Fruit fly (Drosophila melanogaster) whole organism, pupa: ENCODE data around the gene Spp.

Experiments
- CG10348 ChIP-seq: fragments of 200-800 bp; sonication (Bioruptor generic); IDR thresholded peaks from 2 replicates; pipeline ENCODE4 v1.3.6; 2022; ENCODE audit warnings: missing biosample characterization, missing genetic modification characterization
- CG12605 ChIP-seq: fragments of 200-800 bp; sonication (Bioruptor generic); IDR thresholded peaks from 2 replicates; pipeline ENCODE4 v1.3.6; 2022; ENCODE audit warnings: missing biosample characterization, missing genetic modification characterization
- CG13204 ChIP-seq: fragments of 200-800 bp; sonication (Bioruptor generic); optimal IDR thresholded peaks from 2 replicates; lab custom pipeline; 2018; ENCODE audit warnings: missing biosample characterization, mild to moderate bottlenecking, missing genetic modification characterization, moderate library complexity
- CG14655 ChIP-seq: fragments of 200-800 bp; sonication (Bioruptor generic); optimal IDR thresholded peaks from 3 replicates; lab custom pipeline; 2017; ENCODE audit warnings: mild to moderate bottlenecking, missing biosample characterization, missing genetic modification reagents, missing genetic modification characterization
- CG15710 ChIP-seq: fragments of 200-800 bp; sonication (Bioruptor generic); optimal IDR thresholded peaks from 2 replicates; lab custom pipeline; 2018; ENCODE audit warnings: missing biosample characterization, mild to moderate bottlenecking, missing genetic modification characterization, moderate library complexity
- CG17806 ChIP-seq: fragments of 200-800 bp; sonication (Bioruptor generic); optimal IDR thresholded peaks from 2 replicates; lab custom pipeline; 2018; ENCODE audit warnings: missing biosample characterization, mild to moderate bottlenecking, missing genetic modification characterization, moderate library complexity
- CG32121 ChIP-seq: fragments of 200-800 bp; sonication (Bioruptor generic); IDR thresholded peaks from 2 replicates; pipeline ENCODE4 v1.3.6; 2022; ENCODE audit warnings: missing biosample characterization, missing genetic modification characterization
- CG34367 ChIP-seq: fragments of 200-800 bp; sonication (Bioruptor generic); optimal IDR thresholded peaks from 2 replicates; lab custom pipeline; 2018; ENCODE audit warnings: missing biosample characterization, mild to moderate bottlenecking, missing genetic modification characterization
- CG4496 ChIP-seq: fragments of 200-800 bp; sonication (Bioruptor generic); IDR thresholded peaks from 3 replicates; pipeline ENCODE4 v1.3.6; 2022; ENCODE audit warnings: missing biosample characterization, missing genetic modification characterization
- CG8159 ChIP-seq: fragments of 200-800 bp; sonication (Bioruptor generic); optimal IDR thresholded peaks from 3 replicates; lab custom pipeline; 2018; ENCODE audit warnings: missing biosample characterization, mild to moderate bottlenecking, missing genetic modification characterization, moderate library complexity
- CG8301 ChIP-seq: fragments of 200-800 bp; sonication (Bioruptor generic); optimal IDR thresholded peaks from 2 replicates; lab custom pipeline; 2018; ENCODE audit warnings: missing biosample characterization, mild to moderate bottlenecking, missing genetic modification characterization
- CG9948 ChIP-seq: fragments of 200-800 bp; sonication (Bioruptor generic); optimal IDR thresholded peaks from 2 replicates; lab custom pipeline; 2018; ENCODE audit warnings: missing biosample characterization, mild to moderate bottlenecking, missing genetic modification characterization, moderate library complexity
- D1 ChIP-seq: fragments of 200-800 bp; sonication (Bioruptor generic); optimal IDR thresholded peaks from 2 replicates; lab custom pipeline; 2018; ENCODE audit warnings: missing biosample characterization, mild to moderate bottlenecking, missing genetic modification characterization, moderate library complexity
- EcR ChIP-seq: fragments of 200-800 bp; sonication (Bioruptor generic); optimal IDR thresholded peaks from 3 replicates; lab custom pipeline; 2019; ENCODE audit warnings: missing biosample characterization, missing genetic modification characterization, mild to moderate bottlenecking, moderate library complexity, missing genetic modification reagents
- Ets98B ChIP-seq: fragments of 200-800 bp; sonication (Bioruptor generic); IDR thresholded peaks from 2 replicates; pipeline ENCODE4 v1.3.6; 2022; ENCODE audit warnings: missing biosample characterization, missing genetic modification characterization
- Pif1A ChIP-seq: fragments of 200-800 bp; sonication (Bioruptor generic); optimal IDR thresholded peaks from 3 replicates; lab custom pipeline; 2016; ENCODE audit warnings: missing biosample characterization, missing genetic modification characterization
- Pif1B ChIP-seq: fragments of 200-800 bp; sonication (Bioruptor generic); optimal IDR thresholded peaks from 3 replicates; lab custom pipeline; 2016; ENCODE audit warnings: missing biosample characterization, missing genetic modification characterization
- Snoo ChIP-seq: fragments of 200-800 bp; sonication (Bioruptor generic); optimal IDR thresholded peaks from 3 replicates; lab custom pipeline; 2017; ENCODE audit warnings: missing biosample characterization, mild to moderate bottlenecking, missing genetic modification characterization, inconsistent platforms
- fd96Ca ChIP-seq: fragments of 200-800 bp; sonication (Bioruptor generic); IDR thresholded peaks from 3 replicates; pipeline ENCODE4 v1.3.6; 2022; ENCODE audit warnings: missing biosample characterization, missing genetic modification characterization
- gl ChIP-seq: fragments of 200-800 bp; sonication (Bioruptor generic); optimal IDR thresholded peaks from 2 replicates; lab custom pipeline; 2018; ENCODE audit warnings: missing biosample characterization, mild to moderate bottlenecking, missing genetic modification characterization
- rn ChIP-seq: fragments of 200-800 bp; sonication (Bioruptor generic); IDR thresholded peaks from 2 replicates; pipeline ENCODE4 v1.3.6; 2022; ENCODE audit warnings: missing biosample characterization, missing genetic modification characterization

Spp gene

dm6 chr2L:533734-534133, 10.7 kb downstream of the Spp start:
- TF ChIP-seq CG32121 (GFP tag; lab: Robert Waterston, UW), result no peak
- no peak for TF ChIP-seq CG4496 (GFP tag; lab: Robert Waterston, UW)
- TF ChIP-seq CG10348 (GFP tag; lab: Robert Waterston, UW), result no peak
- TF ChIP-seq CG14655 (GFP tag; lab: Kevin White, UChicago), result no peak
- no peak for TF ChIP-seq D1 (tag; lab: Kevin White, UChicago)
- no peak for TF ChIP-seq fd96Ca
- peak; percentile 0 for TF ChIP-seq EcR (GFP tag; lab: Kevin White, UChicago)
- TF ChIP-seq CG13204 (GFP tag; lab: Kevin White, UChicago), result peak; percentile 77
- TF ChIP-seq Pif1A (GFP tag; lab: Kevin White, UChicago), result no peak

- TF ChIP-seq Ets98B (GFP tag; lab: Robert Waterston, UW) (0 out of 2 replicates have a peak, but pooled peaks have one; percentile 10), CG4496 (GFP tag; lab: Robert Waterston, UW) (no peak; the same call in 2 of the 3 replicates), CG8159 (tag; lab: Kevin White, UChicago) (peak; percentile 57), CG34367 (tag; lab: Kevin White, UChicago) (peak; percentile 71), CG13204 (GFP tag; lab: Kevin White, UChicago) (peak; percentile 13), CG32121 (GFP tag; lab: Robert Waterston, UW) (no peak), Pif1A (GFP tag; lab: Kevin White, UChicago) (peak; percentile 73), CG8301 (tag; lab: Kevin White, UChicago) (peak; percentile 10), CG17806 (tag; lab: Kevin White, UChicago) (peak; percentile 57), CG12605 (GFP tag; lab: Robert Waterston, UW) (no peak), rn (GFP tag; lab: Robert Waterston, UW) (no peak), Pif1B (GFP tag; lab: Kevin White, UChicago) (peak; percentile 72), CG15710 (tag; lab: Kevin White, UChicago) (peak; percentile 74), CG14655 (GFP tag; lab: Kevin White, UChicago) (peak; percentile 49), Snoo (tag; lab: Kevin White, UChicago) (peak; percentile 91), fd96Ca (peak; percentile 45; the same call in 1 of the 3 replicates), CG9948 (tag; lab: Kevin White, UChicago) (peak; percentile 65)
Measured at dm6 chr2L:530245-530644, 14.2 kb downstream of the Spp start.

DNA sequence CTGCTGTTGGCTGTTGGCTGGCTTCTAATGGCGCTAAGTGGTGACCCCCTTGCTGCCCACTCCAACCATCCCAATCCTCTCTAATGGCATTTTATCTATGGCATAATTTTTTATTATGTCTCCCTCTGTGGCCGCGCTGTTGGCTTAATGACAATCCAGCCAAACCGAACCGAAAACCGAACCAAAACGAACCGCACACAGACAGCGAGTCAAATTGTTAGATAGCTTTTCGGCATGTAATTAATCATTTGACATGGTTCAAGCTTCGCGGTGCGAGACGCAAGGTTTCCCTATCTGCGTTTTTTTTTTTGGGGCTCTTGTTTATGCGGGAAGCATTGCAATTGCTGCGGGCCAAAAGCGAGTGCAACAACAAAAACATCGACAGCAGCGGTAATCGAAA, 16.8 kb downstream of the Spp start:
- TF ChIP-seq gl (no peak), rn (GFP tag; lab: Robert Waterston, UW) (no peak), CG17806 (tag; lab: Kevin White, UChicago) (no peak), CG12605 (GFP tag; lab: Robert Waterston, UW) (no peak)

- TF ChIP-seq CG8301 (tag; lab: Kevin White, UChicago), result peak; percentile 0
- no peak for TF ChIP-seq CG8159 (tag; lab: Kevin White, UChicago)
- TF ChIP-seq CG9948 (tag; lab: Kevin White, UChicago), result peak; percentile 27
- TF ChIP-seq, all 21 proteins: peak for 2
Measured at dm6 chr2L:526924-527307, 17.5 kb downstream of the Spp start.

DNA sequence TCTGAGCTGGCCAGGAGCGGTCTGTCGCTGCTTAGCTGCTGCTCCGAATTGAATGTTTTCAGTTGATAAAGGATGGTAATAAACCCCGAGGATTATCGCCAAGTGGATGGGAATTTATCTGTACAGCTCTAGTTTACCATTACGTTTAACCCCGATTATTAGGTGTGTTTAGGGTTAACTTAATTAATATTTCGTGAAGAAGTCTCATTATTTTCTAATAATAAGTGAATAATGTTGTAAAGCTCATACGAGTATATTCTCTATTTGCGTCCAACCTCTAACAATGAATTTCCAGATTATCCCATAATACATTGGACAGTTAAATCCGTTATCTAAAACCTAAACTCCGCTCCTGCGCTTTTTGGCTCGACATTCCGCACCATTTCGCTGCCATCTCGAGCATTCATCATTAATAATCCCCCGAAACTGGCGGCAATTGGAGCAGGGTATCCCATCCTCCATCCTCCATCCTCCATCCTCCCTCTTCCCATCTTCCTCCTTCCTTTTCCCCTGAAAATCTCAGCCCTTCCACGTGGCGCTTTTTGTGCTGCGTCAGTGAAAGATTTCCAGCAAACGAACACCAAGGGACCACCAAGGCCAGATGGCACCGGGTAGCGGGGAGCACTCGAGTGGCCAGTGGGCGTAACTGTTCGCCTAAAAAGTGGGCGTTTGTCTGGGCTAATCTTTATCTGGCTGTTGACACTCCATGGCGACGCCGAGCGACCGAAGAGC, 18.1 kb downstream of the Spp start:
- no peak for TF ChIP-seq CG8301 (tag; lab: Kevin White, UChicago)
- no peak for TF ChIP-seq CG10348 (GFP tag; lab: Robert Waterston, UW)
- TF ChIP-seq CG9948 (tag; lab: Kevin White, UChicago), result no peak
- TF ChIP-seq Pif1A (GFP tag; lab: Kevin White, UChicago), result no peak
- no peak for TF ChIP-seq CG17806 (tag; lab: Kevin White, UChicago)
- peak; percentile 32 for TF ChIP-seq CG8159 (tag; lab: Kevin White, UChicago)
- TF ChIP-seq rn (GFP tag; lab: Robert Waterston, UW), result no peak
- no peak for TF ChIP-seq fd96Ca
- no peak for TF ChIP-seq CG32121 (GFP tag; lab: Robert Waterston, UW)
- peak; percentile 3 for TF ChIP-seq CG14655 (GFP tag; lab: Kevin White, UChicago)
- no peak for TF ChIP-seq CG12605 (GFP tag; lab: Robert Waterston, UW)
- TF ChIP-seq Snoo (tag; lab: Kevin White, UChicago), result peak; percentile 18
- no peak for TF ChIP-seq CG34367 (tag; lab: Kevin White, UChicago)

DNA sequence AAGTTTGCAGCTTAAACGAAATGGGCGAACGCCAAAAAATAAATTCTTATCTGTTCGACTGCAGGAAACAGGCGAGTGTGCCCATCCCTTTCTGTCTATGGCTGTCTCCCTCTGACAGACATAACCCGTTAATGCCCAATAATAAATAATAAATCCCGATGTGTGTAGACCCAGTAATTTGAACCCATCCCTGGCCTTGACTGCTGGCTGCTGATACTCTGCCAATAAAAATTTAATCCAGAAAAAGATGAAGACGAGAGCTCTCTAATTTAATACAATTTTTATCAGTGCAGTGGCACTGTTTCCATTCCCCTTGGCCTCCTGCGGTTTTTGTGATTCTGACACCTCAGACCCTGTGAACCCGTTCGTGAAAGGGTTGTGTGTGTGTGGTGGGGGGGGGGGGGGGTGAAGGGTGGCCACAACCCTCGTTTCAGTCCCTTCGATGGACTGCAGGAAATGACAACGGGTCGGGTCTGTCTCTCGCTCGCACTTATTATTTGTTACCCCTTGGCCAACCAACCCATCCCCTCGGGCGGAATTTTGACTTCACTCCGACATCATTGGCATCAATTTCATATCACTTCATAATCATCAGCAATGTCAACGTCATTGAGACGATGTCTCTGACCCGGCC, 18.8 kb downstream of the Spp start:
- TF ChIP-seq CG8301 (tag; lab: Kevin White, UChicago) (no peak), Snoo (tag; lab: Kevin White, UChicago) (no peak), CG13204 (GFP tag; lab: Kevin White, UChicago) (no peak), CG15710 (tag; lab: Kevin White, UChicago) (no peak), CG4496 (GFP tag; lab: Robert Waterston, UW) (no peak), fd96Ca (no peak), Pif1A (GFP tag; lab: Kevin White, UChicago) (no peak), CG12605 (GFP tag; lab: Robert Waterston, UW) (no peak), Pif1B (GFP tag; lab: Kevin White, UChicago) (no peak), CG10348 (GFP tag; lab: Robert Waterston, UW) (no peak), gl (no peak), CG9948 (tag; lab: Kevin White, UChicago) (no peak), CG32121 (GFP tag; lab: Robert Waterston, UW) (no peak), CG14655 (GFP tag; lab: Kevin White, UChicago) (no peak), CG17806 (tag; lab: Kevin White, UChicago) (no peak), CG34367 (tag; lab: Kevin White, UChicago) (no peak), EcR (GFP tag; lab: Kevin White, UChicago) (no peak), D1 (tag; lab: Kevin White, UChicago) (no peak), CG8159 (tag; lab: Kevin White, UChicago) (no peak)
